Worm (Caenorhabditis elegans) whole organism, mixed stage, embryonic: ENCODE measurements around the gene srbc-57.

ENCODE experiments used
- cnd-1 ChIP-seq: fragments of 200-800 bp; sonication (Bioruptor generic); optimal IDR thresholded peaks from 2 replicates; lab custom pipeline; 2018; ENCODE audit warnings: mild to moderate bottlenecking, missing genetic modification characterization, missing compliant biosample characterization
- lin-13 ChIP-seq: fragments of 150-350 bp; optimal IDR thresholded peaks from 2 replicates; lab custom pipeline; 2014; ENCODE audit warnings: missing biosample characterization, missing genetic modification characterization
- nhr-12 ChIP-seq: fragments of 150-350 bp; optimal IDR thresholded peaks from 2 replicates; lab custom pipeline; 2014; ENCODE audit warnings: missing biosample characterization, missing genetic modification characterization
- nhr-2 ChIP-seq: fragments of 150-350 bp; optimal IDR thresholded peaks from 2 replicates; lab custom pipeline; 2014; ENCODE audit warnings: missing biosample characterization, missing genetic modification characterization
- nhr-237 ChIP-seq: fragments of 150-350 bp; optimal IDR thresholded peaks from 2 replicates; lab custom pipeline; 2014; ENCODE audit warnings: missing biosample characterization, missing genetic modification characterization
- pha-4 ChIP-seq: fragments of 150-350 bp; optimal IDR thresholded peaks from 2 replicates; lab custom pipeline; 2018; ENCODE audit warnings: missing biosample characterization, missing genetic modification reagents, missing genetic modification characterization
- snpc-4 ChIP-seq: fragments of 150-350 bp; optimal IDR thresholded peaks from 2 replicates; lab custom pipeline; 2014; ENCODE audit warnings: missing biosample characterization, missing genetic modification characterization
- unc-62 ChIP-seq: fragments of 150-350 bp; optimal IDR thresholded peaks from 2 replicates; lab custom pipeline; 2014; ENCODE audit warnings: missing biosample characterization, missing genetic modification reagents, missing genetic modification characterization
- ztf-11 ChIP-seq: fragments of 150-350 bp; optimal IDR thresholded peaks from 2 replicates; lab custom pipeline; 2014; ENCODE audit warnings: missing biosample characterization, missing genetic modification characterization

DNA sequence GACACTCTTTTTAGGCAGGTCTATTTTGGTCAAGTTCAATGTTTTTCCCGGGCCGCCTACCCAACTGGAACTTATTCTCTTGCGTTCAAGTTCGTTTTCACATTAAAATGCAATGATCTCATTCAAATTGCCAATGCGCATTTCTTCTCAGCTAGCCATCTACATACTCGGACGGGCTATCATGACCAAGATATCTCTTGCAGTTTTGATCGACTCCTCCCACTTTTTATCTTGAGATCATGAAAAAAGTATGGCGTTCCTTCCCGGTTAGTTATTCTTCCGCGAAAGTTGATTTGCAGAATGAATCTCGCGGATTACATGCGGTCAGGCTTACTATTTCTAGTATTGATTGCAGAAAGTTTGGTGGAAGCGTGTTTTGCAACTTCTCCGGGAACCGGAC lies 34.5 kb downstream of the srbc-57 start, which contains the start of gene B0554.2:
- TF ChIP-seq nhr-12 (no peak), snpc-4 (no peak), pha-4 (no peak), ztf-11 (no peak), lin-13 (tag; lab: Kevin White, UChicago) (no peak), cnd-1 (tag; lab: Kevin White, UChicago) (no peak), nhr-237 (tag; lab: Kevin White, UChicago) (no peak), nhr-2 (tag; lab: Kevin White, UChicago) (no peak), unc-62 (GFP tag; lab: Kevin White, UChicago) (no peak)
